Worm (Caenorhabditis elegans) whole organism, L4 larva: ENCODE measurements around the gene lsm-8.

ENCODE experiments used
- aha-1 ChIP-seq: fragments of 150-350 bp; peaks from one replicate; lab custom pipeline; 2014; ENCODE audit warnings: missing biosample characterization, missing genetic modification characterization
- ama-1 ChIP-seq: fragments of 150-350 bp; optimal IDR thresholded peaks from 2 replicates; lab custom pipeline; 2014; ENCODE audit warnings: inconsistent platforms, mixed read lengths
- ceh-28 ChIP-seq: fragments of 150-350 bp; optimal IDR thresholded peaks from 2 replicates; lab custom pipeline; 2014; ENCODE audit warnings: missing biosample characterization, missing genetic modification reagents, missing genetic modification characterization
- mep-1 ChIP-seq: fragments of 150-350 bp; sonication (generic microtip); optimal IDR thresholded peaks from 3 replicates; lab custom pipeline; 2014; ENCODE audit warnings: missing biosample characterization, missing genetic modification characterization
- unc-130 ChIP-seq: sonication (generic microtip); optimal IDR thresholded peaks from 2 replicates; lab custom pipeline; 2016; ENCODE audit warnings: missing genetic modification reagents, missing genetic modification characterization, missing compliant biosample characterization

DNA sequence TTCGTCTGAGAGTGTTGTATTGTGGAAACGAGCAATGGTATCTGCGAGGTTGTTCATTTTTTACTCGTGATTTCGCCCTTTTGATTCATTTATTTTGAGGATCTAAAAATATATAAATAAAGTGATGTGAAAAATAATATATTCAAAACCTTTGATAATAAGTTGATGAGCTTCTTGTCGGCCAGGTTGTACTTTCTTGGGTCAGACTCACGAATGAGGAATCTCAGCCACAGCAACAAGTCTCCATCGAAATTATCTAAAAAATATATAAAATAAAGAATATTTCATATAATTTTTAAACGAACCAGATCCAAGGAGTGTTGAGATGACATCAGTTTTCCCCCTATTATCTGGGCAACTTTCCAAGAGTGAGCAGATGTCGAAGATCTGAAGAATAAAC lies 16.1 kb downstream of the lsm-8 start, which contains the start of gene Y73B6BL.288:
- TF ChIP-seq ama-1 (lab: Kevin White, UChicago) (no peak), ceh-28 (tag; lab: Kevin White, UChicago) (no peak), aha-1 (tag; lab: Kevin White, UChicago) (no peak), mep-1 (no peak), unc-130 (GFP tag; lab: Kevin White, UChicago) (no peak)
